Worm (Caenorhabditis elegans) whole organism, L4 larva: ENCODE measurements around the gene C02B8.3.

Experiments
- nhr-11 ChIP-seq: fragments of 150-350 bp; optimal IDR thresholded peaks from 2 replicates; lab custom pipeline; 2014; ENCODE audit warnings: missing biosample characterization, missing genetic modification characterization
- unc-130 ChIP-seq: sonication (generic microtip); optimal IDR thresholded peaks from 2 replicates; lab custom pipeline; 2016; ENCODE audit warnings: missing genetic modification reagents, missing genetic modification characterization, missing compliant biosample characterization

ce11 chrX:8117827-8118317 is 21.4 kb upstream of the C02B8.3 start:
- TF ChIP-seq unc-130 (GFP tag; lab: Kevin White, UChicago), result no peak
- no peak for TF ChIP-seq nhr-11 (tag; lab: Kevin White, UChicago)
